Worm (Caenorhabditis elegans) whole organism, L3 larva: ENCODE measurements around the gene Y57G11B.2.

ENCODE experiments used
- ceh-28 ChIP-seq: fragments of 150-350 bp; optimal IDR thresholded peaks from 2 replicates; lab custom pipeline; 2014; ENCODE audit warnings: missing biosample characterization, missing genetic modification reagents, missing genetic modification characterization
- lin-39 ChIP-seq: fragments of 150-350 bp; optimal IDR thresholded peaks from 2 replicates; lab custom pipeline; 2018; ENCODE audit warnings: missing biosample characterization, missing genetic modification reagents, missing genetic modification characterization
- nhr-77 ChIP-seq: fragments of 150-350 bp; optimal IDR thresholded peaks from 2 replicates; lab custom pipeline; 2014; ENCODE audit warnings: missing biosample characterization, missing genetic modification characterization
- unc-39 ChIP-seq: sonication (generic microtip); optimal IDR thresholded peaks from 4 replicates; lab custom pipeline; 2017; ENCODE audit warnings: missing biosample characterization, missing genetic modification characterization

DNA sequence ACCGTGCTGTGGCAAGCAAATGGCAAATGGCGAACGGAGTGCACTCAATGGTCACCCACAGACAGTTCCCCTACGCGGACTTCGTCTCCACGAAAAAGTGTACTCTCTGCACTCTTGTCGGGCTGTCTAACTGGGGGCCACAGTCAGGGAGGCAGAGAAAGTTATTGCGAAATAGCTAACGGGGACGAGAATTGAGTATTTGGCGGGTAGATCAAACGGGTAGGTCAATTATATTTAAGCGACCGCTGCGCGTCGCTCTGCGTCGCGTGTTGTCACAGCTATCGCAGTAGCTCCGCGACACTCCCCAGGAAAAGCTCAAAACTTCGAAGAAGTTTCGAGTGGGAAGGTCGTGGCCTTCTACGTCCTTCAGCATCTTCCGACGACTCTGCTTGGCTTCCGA is 32.8 kb upstream of the Y57G11B.2 start:
- TF ChIP-seq lin-39 (no peak), nhr-77 (tag; lab: Kevin White, UChicago) (no peak), unc-39 (no peak), ceh-28 (tag; lab: Kevin White, UChicago) (no peak)
